Worm (Caenorhabditis elegans) whole organism, L1 larva: Measurements from ENCODE around the gene C23H3.9.

Experiments
- C04F5.9 ChIP-seq: sonication (generic microtip); optimal IDR thresholded peaks from 2 replicates; lab custom pipeline; 2016; ENCODE audit warnings: missing genetic modification characterization, missing compliant biosample characterization
- C16A3.4 ChIP-seq: fragments of 150-350 bp; optimal IDR thresholded peaks from 2 replicates; lab custom pipeline; 2014; ENCODE audit warnings: missing biosample characterization, missing genetic modification characterization
- C34B4.2 ChIP-seq: sonication (generic microtip); optimal IDR thresholded peaks from 2 replicates; lab custom pipeline; 2017; ENCODE audit warnings: mild to moderate bottlenecking, missing genetic modification characterization, missing compliant biosample characterization
- alr-1 ChIP-seq: fragments of 200-800 bp; sonication (Bioruptor generic); optimal IDR thresholded peaks from 2 replicates; lab custom pipeline; 2018; ENCODE audit warnings: borderline replicate concordance, mild to moderate bottlenecking, missing genetic modification characterization, missing compliant biosample characterization
- aly-2 ChIP-seq: fragments of 150-350 bp; optimal IDR thresholded peaks from 2 replicates; lab custom pipeline; 2014; ENCODE audit warnings: missing biosample characterization, missing genetic modification characterization
- ama-1 ChIP-seq: fragments of 150-350 bp; optimal IDR thresholded peaks from 2 replicates; lab custom pipeline; 2014
- blmp-1 ChIP-seq: fragments of 150-350 bp; optimal IDR thresholded peaks from 2 replicates; lab custom pipeline; 2014; ENCODE audit warnings: missing biosample characterization, missing genetic modification characterization
- ceh-63 ChIP-seq: fragments of 200-800 bp; sonication (Bioruptor generic); optimal IDR thresholded peaks from 2 replicates; lab custom pipeline; 2018; ENCODE audit warnings: mild to moderate bottlenecking, missing genetic modification characterization, missing compliant biosample characterization
- ceh-82 ChIP-seq, 3 experiments: fragments of 150-350 bp in 1 of 3; sonication (generic microtip) in 2 of 3; optimal IDR thresholded peaks; 2 replicates each; lab custom pipeline; 2014 to 2017; ENCODE audit warnings: missing biosample characterization in 3 of 3, missing genetic modification characterization in 3 of 3
- ceh-90 ChIP-seq: sonication (generic microtip); optimal IDR thresholded peaks from 2 replicates; lab custom pipeline; 2016; ENCODE audit warnings: missing genetic modification characterization, missing compliant biosample characterization
- dpl-1 ChIP-seq, 3 experiments: fragments of 150-350 bp in 2 of 3; sonication (generic microtip) in 1 of 3; optimal IDR thresholded peaks; 2 replicates each; lab custom pipeline; 2014 to 2017; ENCODE audit warnings: missing biosample characterization in 3 of 3, missing genetic modification characterization in 3 of 3, missing genetic modification reagents in 3 of 3
- egl-27 ChIP-seq, 2 experiments: fragments of 150-350 bp in 1 of 2; sonication (generic microtip); optimal IDR thresholded peaks; 3 replicates each; lab custom pipeline; 2017 to 2018; ENCODE audit warnings: missing biosample characterization in 2 of 2, missing genetic modification characterization in 2 of 2, missing genetic modification reagents in 2 of 2
- elt-2 ChIP-seq: sonication (generic microtip); optimal IDR thresholded peaks from 2 replicates; lab custom pipeline; 2016; ENCODE audit warnings: missing genetic modification characterization, mild to moderate bottlenecking, inconsistent platforms, missing compliant biosample characterization, missing genetic modification reagents
- elt-3 ChIP-seq, 6 experiments: fragments of 150-350 bp in 1 of 6; sonication (generic microtip); optimal IDR thresholded peaks; 2 replicates each; lab custom pipeline; 2017 to 2018; ENCODE audit warnings: missing biosample characterization in 6 of 6, missing genetic modification characterization in 6 of 6, inconsistent platforms in 1 of 6
- ets-5 ChIP-seq: fragments of 200-800 bp; sonication (Bioruptor generic); IDR thresholded peaks from 2 replicates; pipeline ENCODE4 v1.3.6; 2022; ENCODE audit warnings: missing genetic modification characterization, missing compliant biosample characterization
- fkh-10 ChIP-seq: sonication (generic microtip); optimal IDR thresholded peaks from 2 replicates; lab custom pipeline; 2017; ENCODE audit warnings: missing biosample characterization, missing genetic modification reagents, missing genetic modification characterization
- fkh-4 ChIP-seq: sonication (generic microtip); optimal IDR thresholded peaks from 2 replicates; lab custom pipeline; 2016; ENCODE audit warnings: missing compliant biosample characterization, missing genetic modification characterization, borderline replicate concordance
- fos-1 ChIP-seq: fragments of 150-350 bp; optimal IDR thresholded peaks from 2 replicates; lab custom pipeline; 2014; ENCODE audit warnings: missing biosample characterization, missing genetic modification characterization
- grh-1 ChIP-seq: fragments of 200-800 bp; sonication (Bioruptor generic); IDR thresholded peaks from 2 replicates; pipeline ENCODE4 v1.3.6; 2022; ENCODE audit warnings: missing genetic modification reagents, missing genetic modification characterization, missing compliant biosample characterization
- hlh-4 ChIP-seq: sonication (generic microtip); optimal IDR thresholded peaks from 2 replicates; lab custom pipeline; 2016; ENCODE audit warnings: mild to moderate bottlenecking, missing genetic modification characterization, missing compliant biosample characterization
- isw-1 ChIP-seq: fragments of 200-800 bp; sonication (Bioruptor generic); IDR thresholded peaks from 2 replicates; pipeline ENCODE4 v1.3.6; 2022; ENCODE audit warnings: missing genetic modification characterization, missing compliant biosample characterization
- jun-1 ChIP-seq: fragments of 150-350 bp; optimal IDR thresholded peaks from 2 replicates; lab custom pipeline; 2014; ENCODE audit warnings: missing biosample characterization, missing genetic modification reagents, missing genetic modification characterization
- lin-13 ChIP-seq: fragments of 150-350 bp; optimal IDR thresholded peaks from 2 replicates; lab custom pipeline; 2014; ENCODE audit warnings: missing biosample characterization, missing genetic modification reagents, missing genetic modification characterization
- lin-35 ChIP-seq, 2 experiments: fragments of 150-350 bp; optimal IDR thresholded peaks; 2 replicates each; lab custom pipeline; 2014; ENCODE audit warnings: missing biosample characterization in 2 of 2, missing genetic modification characterization in 2 of 2, missing genetic modification reagents in 2 of 2
- lir-3 ChIP-seq: sonication (generic microtip); optimal IDR thresholded peaks from 2 replicates; lab custom pipeline; 2016; ENCODE audit warnings: mild to moderate bottlenecking, missing genetic modification characterization, moderate library complexity, missing compliant biosample characterization; ENCODE audit not compliant: poor library complexity
- lsy-2 ChIP-seq, 2 experiments: fragments of 150-350 bp; optimal IDR thresholded peaks; 2 replicates each; lab custom pipeline; 2014; ENCODE audit warnings: missing biosample characterization in 2 of 2, missing genetic modification characterization in 2 of 2
- mab-9 ChIP-seq: fragments of 200-800 bp; sonication (Bioruptor generic); IDR thresholded peaks from 2 replicates; pipeline ENCODE4 v1.3.6; 2022; ENCODE audit warnings: missing genetic modification reagents, missing genetic modification characterization, missing compliant biosample characterization
- mdl-1 ChIP-seq, 2 experiments: fragments of 150-350 bp; optimal IDR thresholded peaks; 2 replicates each; lab custom pipeline; 2014 to 2017; ENCODE audit warnings: missing biosample characterization in 2 of 2, missing genetic modification characterization in 2 of 2, inconsistent platforms in 1 of 2
- nhr-11 ChIP-seq: fragments of 150-350 bp; optimal IDR thresholded peaks from 2 replicates; lab custom pipeline; 2014; ENCODE audit warnings: missing biosample characterization, missing genetic modification characterization
- nhr-12 ChIP-seq: sonication (generic microtip); optimal IDR thresholded peaks from 2 replicates; lab custom pipeline; 2017; ENCODE audit warnings: missing biosample characterization, missing genetic modification characterization
- nhr-237 ChIP-seq: fragments of 150-350 bp; optimal IDR thresholded peaks from 2 replicates; lab custom pipeline; 2014; ENCODE audit warnings: missing biosample characterization, missing genetic modification characterization
- nhr-71 ChIP-seq: sonication (generic microtip); optimal IDR thresholded peaks from 2 replicates; lab custom pipeline; 2016; ENCODE audit warnings: mild to moderate bottlenecking, missing genetic modification characterization, moderate library complexity, missing compliant biosample characterization
- nhr-76 ChIP-seq: sonication (generic microtip); optimal IDR thresholded peaks from 2 replicates; lab custom pipeline; 2017; ENCODE audit warnings: missing biosample characterization, missing genetic modification characterization
- nhr-77 ChIP-seq: fragments of 150-350 bp; optimal IDR thresholded peaks from 2 replicates; lab custom pipeline; 2014; ENCODE audit warnings: missing biosample characterization, missing genetic modification characterization
- nhr-84 ChIP-seq: sonication (generic microtip); optimal IDR thresholded peaks from 2 replicates; lab custom pipeline; 2017; ENCODE audit warnings: missing biosample characterization, missing genetic modification characterization
- nhr-85 ChIP-seq: sonication (generic microtip); peaks from one replicate; lab custom pipeline; 2016; ENCODE audit warnings: missing genetic modification characterization, inconsistent platforms, missing compliant biosample characterization
- pqm-1 ChIP-seq: sonication (generic microtip); optimal IDR thresholded peaks from 3 replicates; lab custom pipeline; 2017; ENCODE audit warnings: missing biosample characterization, missing genetic modification characterization
- skn-1 ChIP-seq: fragments of 150-350 bp; optimal IDR thresholded peaks from 2 replicates; lab custom pipeline; 2014; ENCODE audit warnings: missing biosample characterization, missing genetic modification characterization
- snpc-4 ChIP-seq: fragments of 150-350 bp; optimal IDR thresholded peaks from 2 replicates; lab custom pipeline; 2014; ENCODE audit warnings: missing biosample characterization, missing genetic modification characterization
- snu-23 ChIP-seq: sonication (generic microtip); optimal IDR thresholded peaks from 2 replicates; lab custom pipeline; 2016; ENCODE audit warnings: missing genetic modification characterization, missing compliant biosample characterization
- sox-4 ChIP-seq: sonication (generic microtip); optimal IDR thresholded peaks from 2 replicates; lab custom pipeline; 2016; ENCODE audit warnings: missing genetic modification characterization, missing compliant biosample characterization
- swsn-7 ChIP-seq: sonication (generic microtip); optimal IDR thresholded peaks from 2 replicates; lab custom pipeline; 2016; ENCODE audit warnings: missing genetic modification characterization, missing compliant biosample characterization
- tbx-2 ChIP-seq: sonication (generic microtip); optimal IDR thresholded peaks from 2 replicates; lab custom pipeline; 2016; ENCODE audit warnings: missing genetic modification characterization, missing compliant biosample characterization
- tlp-1 ChIP-seq: fragments of 150-350 bp; optimal IDR thresholded peaks from 2 replicates; lab custom pipeline; 2014; ENCODE audit warnings: missing biosample characterization, missing genetic modification characterization
- unc-30 ChIP-seq: sonication (generic microtip); optimal IDR thresholded peaks from 2 replicates; lab custom pipeline; 2017; ENCODE audit warnings: missing biosample characterization, missing genetic modification characterization
- unc-86 ChIP-seq: sonication (generic microtip); optimal IDR thresholded peaks from 2 replicates; lab custom pipeline; 2016; ENCODE audit warnings: missing genetic modification characterization, missing compliant biosample characterization
- vab-15 ChIP-seq: sonication (generic microtip); optimal IDR thresholded peaks from 2 replicates; lab custom pipeline; 2017; ENCODE audit warnings: missing genotype, mild to moderate bottlenecking, missing genetic modification characterization, missing compliant biosample characterization
- xbp-1 ChIP-seq: sonication (generic microtip); optimal IDR thresholded peaks from 2 replicates; lab custom pipeline; 2016; ENCODE audit warnings: missing genetic modification characterization, missing compliant biosample characterization
- zag-1 ChIP-seq: fragments of 150-350 bp; optimal IDR thresholded peaks from 2 replicates; lab custom pipeline; 2014; ENCODE audit warnings: missing biosample characterization, missing genetic modification characterization
- zip-4 ChIP-seq: fragments of 200-800 bp; sonication (Bioruptor generic); optimal IDR thresholded peaks from 2 replicates; lab custom pipeline; 2018; ENCODE audit warnings: mild to moderate bottlenecking, missing genetic modification characterization, moderate library complexity, missing compliant biosample characterization
- ztf-4 ChIP-seq: fragments of 150-350 bp; optimal IDR thresholded peaks from 2 replicates; lab custom pipeline; 2014; ENCODE audit warnings: missing biosample characterization, missing genetic modification characterization

C23H3.9 gene

ce11 chrII:28283-28682 lies 50.8 kb downstream of the C23H3.9 start, which contains the start of gene F23F1.4 (continued):
- no peak for TF ChIP-seq lsy-2 (tag; optimal IDR thresholded peaks at IDR 0.05; lab: Kevin White, UChicago)

- TF ChIP-seq elt-2 (tag; lab: Kevin White, UChicago) (peak; percentile 45), nhr-237 (tag; lab: Kevin White, UChicago) (peak; percentile 22), vab-15 (tag; lab: Kevin White, UChicago) (no peak), alr-1 (tag; lab: Kevin White, UChicago) (no peak), unc-30 (no peak), C16A3.4 (tag; lab: Kevin White, UChicago) (peak; percentile 91), nhr-12 (no peak), nhr-77 (tag; lab: Kevin White, UChicago) (peak; percentile 80), egl-27 (tag; optimal IDR thresholded peaks at IDR 0.05; lab: Kevin White, UChicago) (no peak), mab-9 (GFP tag; lab: Robert Waterston, UW) (peak; percentile 56), nhr-71 (tag; lab: Kevin White, UChicago) (peak; percentile 93), mdl-1 (tag; optimal IDR thresholded peaks at IDR 0.05; lab: Kevin White, UChicago) (peak in 1 of 2 experiments; percentile 80), ets-5 (0 out of 2 replicates have a peak, but pooled peaks have one; percentile 83), ceh-90 (tag; lab: Kevin White, UChicago) (no peak), hlh-4 (tag; lab: Kevin White, UChicago) (no peak), zag-1 (tag; lab: Kevin White, UChicago) (peak; percentile 72), fkh-4 (tag; lab: Kevin White, UChicago) (peak; percentile 50), blmp-1 (peak; percentile 76), dpl-1 (GFP tag; optimal IDR thresholded peaks at IDR 0.05; lab: Kevin White, UChicago) (peak; percentile 95 to 99 (median 98)), lin-35 (GFP tag; optimal IDR thresholded peaks at IDR 0.05; lab: Kevin White, UChicago) (peak; percentile 98 to 100), isw-1 (GFP tag; lab: Robert Waterston, UW) (peak; percentile 86), lsy-2 (tag; optimal IDR thresholded peaks at IDR 0.05; lab: Kevin White, UChicago) (peak; percentile 89 to 95), nhr-76 (peak; percentile 40), unc-86 (peak; percentile 84), fkh-10 (GFP tag; lab: Kevin White, UChicago) (peak; percentile 78), C34B4.2 (peak; percentile 26), ama-1 (lab: Kevin White, UChicago) (peak; percentile 94), skn-1 (tag; lab: Kevin White, UChicago) (peak; percentile 86), snpc-4 (tag; lab: Kevin White, UChicago) (peak; percentile 61), grh-1 (peak; percentile 72), aly-2 (tag; lab: Kevin White, UChicago) (peak; percentile 80), nhr-11 (peak; percentile 56), C04F5.9 (tag; lab: Kevin White, UChicago) (peak; percentile 72), xbp-1 (tag; lab: Kevin White, UChicago) (peak; percentile 82), snu-23 (GFP tag; lab: Kevin White, UChicago) (peak; percentile 91), fos-1 (tag; lab: Kevin White, UChicago) (peak; percentile 80), ceh-63 (GFP tag; lab: Kevin White, UChicago) (no peak), nhr-84 (tag; lab: Kevin White, UChicago) (no peak), nhr-85 (tag; lab: Kevin White, UChicago) (peak; percentile 87), tbx-2 (peak; percentile 88), elt-3 (tag; optimal IDR thresholded peaks at IDR 0.05; lab: Kevin White, UChicago) (peak in 2 of 6 experiments; percentile 61 to 69), ceh-82 (tag; optimal IDR thresholded peaks at IDR 0.05; lab: Kevin White, UChicago) (peak; percentile 89 to 93 (median 92)), pqm-1 (no peak), ztf-4 (tag; lab: Kevin White, UChicago) (peak; percentile 89), lir-3 (tag; lab: Kevin White, UChicago) (peak; percentile 38), lin-13 (peak; percentile 90), swsn-7 (peak; percentile 86), sox-4 (peak; percentile 43), tlp-1 (tag; lab: Kevin White, UChicago) (no peak), jun-1 (tag; lab: Kevin White, UChicago) (peak; percentile 86), zip-4 (GFP tag; lab: Kevin White, UChicago) (peak; percentile 32)
Observed at ce11 chrII:24559-24998, 54.5 kb downstream of the C23H3.9 start, which contains the start of gene enee-1. enee-1 (plus strand) TSS chrII:24666.
